Fruit fly (Drosophila melanogaster): ENCODE results near the gene TotF.

TotF gene

DNA sequence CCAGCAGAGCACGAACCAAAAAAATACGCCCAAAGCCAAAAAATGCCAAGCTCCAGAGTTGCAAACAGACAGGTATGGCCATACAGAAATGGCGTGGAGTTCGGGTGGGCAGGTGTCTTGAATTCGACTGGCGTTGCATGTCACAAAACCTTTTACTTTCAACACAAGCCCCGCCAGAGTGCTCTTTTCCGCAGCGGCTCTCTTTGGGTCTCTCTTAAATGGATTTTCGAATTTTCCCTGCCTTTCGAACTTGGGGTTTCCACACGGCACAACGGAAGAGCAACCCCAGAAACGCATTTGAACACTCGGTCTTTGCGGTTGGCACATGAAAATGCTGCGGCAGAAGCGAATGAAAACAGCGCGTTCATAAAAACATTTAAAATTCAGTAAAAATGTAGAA lies 5.7 kb upstream of the TotF start:
- TF ChIP-seq wek (GFP tag; optimal IDR thresholded peaks at IDR 0.05) (no peak), MTF-1 (GFP tag; optimal IDR thresholded peaks at IDR 0.05; ENCODE audit: borderline replicate concordance) (peak; percentile 60), Blimp-1 (GFP tag; optimal IDR thresholded peaks at IDR 0.05) (peak; percentile 53), chinmo (GFP tag; IDR thresholded peaks at IDR 0.05; ENCODE audit: partially characterized antibody) (0 out of 4 replicates have a peak, but pooled peaks have one; percentile 12), CG3163 (GFP tag; optimal IDR thresholded peaks at IDR 0.05) (peak; percentile 90), Trl (optimal IDR thresholded peaks at IDR 0.05) (peak; percentile 10 to 59), Trl (GFP tag; optimal IDR thresholded peaks at IDR 0.05) (no peak), Jarid2 (GFP tag; optimal IDR thresholded peaks at IDR 0.05) (peak; percentile 13), exex (tag; optimal IDR thresholded peaks at IDR 0.05) (no peak), vvl (GFP tag; IDR thresholded peaks at IDR 0.05) (no peak), CG5180 (GFP tag; optimal IDR thresholded peaks at IDR 0.05) (peak; percentile 89), nmo (GFP tag; optimal IDR thresholded peaks at IDR 0.05) (no peak), CG4820 (GFP tag; optimal IDR thresholded peaks at IDR 0.05) (no peak), dan (GFP tag; IDR thresholded peaks at IDR 0.05) (no peak)

DNA sequence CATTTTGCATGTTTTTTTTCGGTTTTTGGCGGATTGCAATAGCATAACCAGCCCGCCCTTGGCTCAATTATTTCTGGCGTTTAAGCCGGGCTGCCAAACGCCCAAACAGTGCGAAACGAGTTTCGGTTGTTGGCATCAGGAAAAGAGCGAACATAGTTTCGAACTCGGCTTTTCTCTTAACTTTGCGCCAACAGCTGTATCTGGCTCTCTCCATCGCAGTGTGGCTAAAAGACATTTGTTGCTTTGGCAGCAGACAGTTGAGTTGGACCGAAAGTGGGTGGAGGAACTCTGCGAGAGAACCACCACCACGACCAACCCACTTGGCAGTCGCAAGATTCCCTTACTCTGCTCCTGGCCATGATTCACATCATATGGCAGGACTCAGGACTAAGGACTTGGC lies 4.8 kb upstream of the TotF start:
- TF ChIP-seq chinmo (GFP tag; IDR thresholded peaks at IDR 0.05; ENCODE audit: partially characterized antibody), result 0 out of 4 replicates have a peak, but pooled peaks have one; percentile 54
- TF ChIP-seq CG15269 (tag; optimal IDR thresholded peaks at IDR 0.05), result no peak
- no peak for TF ChIP-seq Gug (GFP tag; IDR thresholded peaks at IDR 0.05)
- no peak for TF ChIP-seq MBD-R2 (GFP tag; IDR thresholded peaks at IDR 0.05)
- no peak for TF ChIP-seq prd (optimal IDR thresholded peaks at IDR 0.05)
- TF ChIP-seq prd (GFP tag; IDR thresholded peaks at IDR 0.05), result no peak
- TF ChIP-seq hth (optimal IDR thresholded peaks at IDR 0.05), result no peak
- peak; percentile 68 for TF ChIP-seq CG5180 (GFP tag; optimal IDR thresholded peaks at IDR 0.05)
- TF ChIP-seq scrt (GFP tag; optimal IDR thresholded peaks at IDR 0.05), result peak; percentile 89
- TF ChIP-seq unc-4 (GFP tag; IDR thresholded peaks at IDR 0.05; ENCODE audit: partially characterized antibody), result 0 out of 2 replicates have a peak, but pooled peaks have one; percentile 13
- peak; percentile 83 for TF ChIP-seq CG3163 (GFP tag; optimal IDR thresholded peaks at IDR 0.05)
- no peak for TF ChIP-seq Dad (GFP tag; optimal IDR thresholded peaks at IDR 0.05)
- TF ChIP-seq Trl (optimal IDR thresholded peaks at IDR 0.05), result peak; percentile 47 to 54
- no peak for TF ChIP-seq Trl (GFP tag; optimal IDR thresholded peaks at IDR 0.05)
- 0 out of 2 replicates have a peak, but pooled peaks have one; percentile 12 for TF ChIP-seq CG13287 (GFP tag; IDR thresholded peaks at IDR 0.05; ENCODE audit: partially characterized antibody)
- peak; percentile 6 for TF ChIP-seq nerfin-1 (tag; optimal IDR thresholded peaks at IDR 0.05)

DNA sequence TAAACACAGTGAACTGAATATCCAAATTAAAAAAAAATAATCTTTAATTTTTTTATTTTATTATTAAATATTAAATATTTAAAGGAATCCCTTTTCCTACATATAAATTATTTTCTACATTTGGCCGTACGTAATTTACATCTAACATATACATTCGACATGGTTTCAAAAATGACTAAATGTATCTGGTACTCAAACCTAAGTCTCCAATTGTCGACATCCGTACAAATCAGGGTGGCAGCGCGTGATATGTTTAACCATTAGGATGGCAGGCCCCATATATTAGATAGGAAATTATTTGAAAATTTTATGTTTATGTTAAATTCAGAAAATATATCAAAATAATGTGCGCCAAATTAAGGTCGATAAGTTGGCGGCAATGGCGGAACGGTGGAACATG lies 3.0 kb upstream of the TotF start:
- TF ChIP-seq ham (GFP tag; IDR thresholded peaks at IDR 0.05) (no peak), lola (GFP tag; optimal IDR thresholded peaks at IDR 0.05) (no peak), Ets65A (GFP tag) (peak; percentile 82), vfl (GFP tag; optimal IDR thresholded peaks at IDR 0.05) (no peak), grau (tag; optimal IDR thresholded peaks at IDR 0.05) (no peak), CG1529 (GFP tag; optimal IDR thresholded peaks at IDR 0.05) (no peak), CG2202 (tag; optimal IDR thresholded peaks at IDR 0.05) (no peak), CG17612 (GFP tag; IDR thresholded peaks at IDR 0.05) (no peak), tx (GFP tag; optimal IDR thresholded peaks at IDR 0.05) (no peak), eve (GFP tag; optimal IDR thresholded peaks at IDR 0.05) (no peak), Pdp1 (GFP tag; optimal IDR thresholded peaks at IDR 0.05) (no peak), lilli (GFP tag; optimal IDR thresholded peaks at IDR 0.05) (no peak), MESR4 (GFP tag; optimal IDR thresholded peaks at IDR 0.05) (no peak), bowl (GFP tag; IDR thresholded peaks at IDR 0.05) (no peak), CG15073 (GFP tag; optimal IDR thresholded peaks at IDR 0.05) (no peak), CG12391 (tag; optimal IDR thresholded peaks at IDR 0.05) (no peak), ftz-f1 (GFP tag; optimal IDR thresholded peaks at IDR 0.05) (no peak), chinmo (GFP tag; IDR thresholded peaks at IDR 0.05; ENCODE audit: partially characterized antibody) (peak; percentile 25; the same call in 1 of the 4 replicates), Med (GFP tag) (peak; percentile 53), CG4404 (GFP tag; IDR thresholded peaks at IDR 0.05) (no peak), CG13624 (GFP tag; optimal IDR thresholded peaks at IDR 0.05) (no peak), CoRest (tag; optimal IDR thresholded peaks at IDR 0.05) (no peak), CG6791 (GFP tag; IDR thresholded peaks at IDR 0.05; ENCODE audit: partially characterized antibody) (peak; percentile 55; the same call in 1 of the 3 replicates), lbe (GFP tag; optimal IDR thresholded peaks at IDR 0.05) (no peak)

Measured in whole organism, embryonic.